Worm (Caenorhabditis elegans): Measurements from ENCODE around the gene dmsr-11.

ce11 chrV:6838599-6838998 lies 34.7 kb upstream of the dmsr-11 start, which contains the start of gene T15B7.15:
- TF ChIP-seq tbx-2 (tag; optimal IDR thresholded peaks at IDR 0.05) (no peak), fos-1 (tag; optimal IDR thresholded peaks at IDR 0.05) (no peak), ceh-16 (tag; optimal IDR thresholded peaks at IDR 0.05) (no peak), nhr-25 (tag; optimal IDR thresholded peaks at IDR 0.05) (no peak), lin-15B (tag; optimal IDR thresholded peaks at IDR 0.05) (peak; percentile 57), nhr-23 (tag; optimal IDR thresholded peaks at IDR 0.05) (peak; percentile 43), lin-39 (tag; optimal IDR thresholded peaks at IDR 0.05) (no peak), unc-62 (GFP tag; optimal IDR thresholded peaks at IDR 0.05) (no peak)

Data from whole organism, L3 larva.